Worm (Caenorhabditis elegans) whole organism, L3 larva: ENCODE results near the gene F38A1.8.

Experiments used
- R02D3.7 ChIP-seq: fragments of 150-350 bp; optimal IDR thresholded peaks from 2 replicates; lab custom pipeline; 2014; ENCODE audit warnings: missing biosample characterization, missing genetic modification characterization
- ama-1 ChIP-seq: fragments of 150-350 bp; optimal IDR thresholded peaks from 2 replicates; lab custom pipeline; 2018
- nhr-11 ChIP-seq: fragments of 150-350 bp; optimal IDR thresholded peaks from 2 replicates; lab custom pipeline; 2014; ENCODE audit warnings: missing biosample characterization, missing genetic modification characterization
- nhr-237 ChIP-seq: fragments of 150-350 bp; optimal IDR thresholded peaks from 2 replicates; lab custom pipeline; 2014; ENCODE audit warnings: missing biosample characterization, missing genetic modification characterization
- tbx-2 ChIP-seq: sonication (generic microtip); optimal IDR thresholded peaks from 2 replicates; lab custom pipeline; 2016; ENCODE audit warnings: mild to moderate bottlenecking, missing genetic modification characterization, missing compliant biosample characterization
- zag-1 ChIP-seq: fragments of 150-350 bp; optimal IDR thresholded peaks from 2 replicates; lab custom pipeline; 2014; ENCODE audit warnings: missing biosample characterization, missing genetic modification characterization

DNA sequence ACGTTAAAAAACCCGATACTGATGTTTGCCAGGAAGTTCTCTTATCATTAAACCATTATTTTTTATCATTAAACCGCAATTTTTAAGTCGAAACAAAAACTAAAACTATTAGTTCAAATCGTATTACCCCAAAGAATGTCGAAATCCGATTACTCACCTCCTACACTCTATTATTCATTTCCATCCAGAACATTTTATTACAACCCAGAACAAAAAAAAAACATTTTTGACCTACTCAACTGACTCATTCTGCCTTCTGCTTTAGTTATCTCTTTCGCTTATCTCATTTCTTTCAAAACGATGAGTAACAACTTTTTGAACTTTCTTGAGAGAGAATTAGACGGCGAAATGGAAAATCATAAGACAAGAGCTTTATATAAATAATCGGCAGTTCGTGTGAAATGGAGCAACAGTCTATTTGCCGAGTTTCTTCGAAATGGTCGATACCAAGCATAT, 10.9 kb downstream of the F38A1.8 start, which contains the start of gene W09G12.7:
- TF ChIP-seq nhr-11 (tag; lab: Kevin White, UChicago) (no peak), nhr-237 (no peak), ama-1 (lab: Kevin White, UChicago) (no peak), zag-1 (tag; lab: Kevin White, UChicago) (no peak), R02D3.7 (tag; lab: Kevin White, UChicago) (no peak), tbx-2 (tag; lab: Kevin White, UChicago) (no peak)
